Worm (Caenorhabditis elegans) whole organism, L4 larva: ENCODE results near the gene B0391.14.

Experiments
- D1046.2 ChIP-seq: fragments of 200-800 bp; sonication (Bioruptor generic); IDR thresholded peaks from 2 replicates; pipeline ENCODE4 v1.3.6; 2022; ENCODE audit warnings: missing genetic modification characterization, missing compliant biosample characterization
- F44E2.7 ChIP-seq: fragments of 200-800 bp; sonication (Bioruptor generic); IDR thresholded peaks from 2 replicates; pipeline ENCODE4 v2.1.2; 2022; ENCODE audit warnings: missing genetic modification characterization, missing compliant biosample characterization
- R02D3.7 ChIP-seq: fragments of 150-350 bp; sonication (generic microtip); optimal IDR thresholded peaks from 3 replicates; lab custom pipeline; 2014; ENCODE audit warnings: missing biosample characterization, missing genetic modification characterization
- T20F7.1 ChIP-seq: fragments of 200-800 bp; sonication (Bioruptor generic); optimal IDR thresholded peaks from 2 replicates; lab custom pipeline; 2018; ENCODE audit warnings: mild to moderate bottlenecking, missing genetic modification characterization, missing compliant biosample characterization
- T26A8.4 ChIP-seq: fragments of 200-800 bp; sonication (Bioruptor generic); IDR thresholded peaks from 2 replicates; pipeline ENCODE4 v1.3.6; 2022; ENCODE audit warnings: missing genetic modification characterization, missing compliant biosample characterization
- Y75B8A.6 ChIP-seq: fragments of 200-800 bp; sonication (Bioruptor generic); IDR thresholded peaks from 2 replicates; pipeline ENCODE4 v1.3.6; 2022; ENCODE audit warnings: missing genetic modification reagents, missing genetic modification characterization, missing compliant biosample characterization
- ZK546.5 ChIP-seq, 2 experiments: sonication (generic microtip); optimal IDR thresholded peaks; 2 replicates each; lab custom pipeline; 2017; ENCODE audit warnings: missing biosample characterization in 2 of 2, missing genetic modification characterization in 2 of 2
- attf-4 ChIP-seq: sonication (generic microtip); optimal IDR thresholded peaks from 3 replicates; lab custom pipeline; 2017; ENCODE audit warnings: missing biosample characterization, missing genetic modification characterization
- ceh-28 ChIP-seq: fragments of 150-350 bp; optimal IDR thresholded peaks from 2 replicates; lab custom pipeline; 2014; ENCODE audit warnings: missing biosample characterization, missing genetic modification reagents, missing genetic modification characterization
- ces-1 ChIP-seq: fragments of 150-350 bp; sonication (generic microtip); optimal IDR thresholded peaks from 4 replicates; lab custom pipeline; 2014; ENCODE audit warnings: missing biosample characterization, missing genetic modification reagents, missing genetic modification characterization
- ctbp-1 ChIP-seq: fragments of 200-800 bp; sonication (Bioruptor generic); IDR thresholded peaks from 2 replicates; pipeline ENCODE4 v1.3.6; 2022; ENCODE audit warnings: missing genetic modification reagents, missing genetic modification characterization, missing compliant biosample characterization
- daf-19 ChIP-seq: fragments of 200-800 bp; sonication (Bioruptor generic); conservative IDR thresholded peaks from 2 replicates; pipeline ENCODE4 v1.3.6; 2022; ENCODE audit warnings: missing genetic modification characterization, missing compliant biosample characterization
- daf-8 ChIP-seq: fragments of 200-800 bp; sonication (Bioruptor generic); IDR thresholded peaks from 2 replicates; pipeline ENCODE4 v1.3.6; 2022; ENCODE audit warnings: missing genetic modification characterization, missing compliant biosample characterization
- dmd-6 ChIP-seq: fragments of 200-800 bp; sonication (Bioruptor generic); IDR thresholded peaks from 2 replicates; pipeline ENCODE4 v1.3.6; 2022; ENCODE audit warnings: missing genetic modification reagents, missing genetic modification characterization, missing compliant biosample characterization
- dmd-8 ChIP-seq: fragments of 200-800 bp; sonication (Bioruptor generic); IDR thresholded peaks from 2 replicates; pipeline ENCODE4 v1.3.6; 2022; ENCODE audit warnings: missing genetic modification characterization, missing compliant biosample characterization
- dmd-9 ChIP-seq: fragments of 200-800 bp; sonication (Bioruptor generic); IDR thresholded peaks from 2 replicates; pipeline ENCODE4 v1.3.6; 2022; ENCODE audit warnings: missing genetic modification reagents, missing genetic modification characterization, missing compliant biosample characterization
- duxl-1 ChIP-seq: sonication (generic microtip); optimal IDR thresholded peaks from 2 replicates; lab custom pipeline; 2016; ENCODE audit warnings: mild to moderate bottlenecking, missing genetic modification characterization, moderate library complexity, missing compliant biosample characterization; ENCODE audit not compliant: poor library complexity
- dve-1 ChIP-seq: sonication (generic microtip); optimal IDR thresholded peaks from 2 replicates; lab custom pipeline; 2017; ENCODE audit warnings: antibody characterized with exemption, mild to moderate bottlenecking, missing genetic modification characterization, missing compliant biosample characterization; ENCODE audit not compliant: insufficient read depth
- egl-43 ChIP-seq: fragments of 200-800 bp; sonication (Bioruptor generic); IDR thresholded peaks from 2 replicates; pipeline ENCODE4 v1.3.6; 2022; ENCODE audit warnings: missing genetic modification reagents, missing genetic modification characterization, missing compliant biosample characterization
- hif-1 ChIP-seq, 2 experiments: sonication (generic microtip); optimal IDR thresholded peaks; 2 replicates each; lab custom pipeline; 2016 to 2017; ENCODE audit warnings: missing compliant biosample characterization in 2 of 2, missing genetic modification characterization in 2 of 2, missing genetic modification reagents in 2 of 2, missing genotype in 2 of 2, mild to moderate bottlenecking in 1 of 2
- hlh-11 ChIP-seq: fragments of 200-800 bp; sonication (Bioruptor generic); optimal IDR thresholded peaks from 2 replicates; lab custom pipeline; 2018; ENCODE audit warnings: mild to moderate bottlenecking, missing genetic modification characterization, missing compliant biosample characterization
- hlh-30 ChIP-seq: sonication (generic microtip); optimal IDR thresholded peaks from 2 replicates; lab custom pipeline; 2017; ENCODE audit warnings: antibody characterized with exemption, mild to moderate bottlenecking, missing genetic modification characterization, missing compliant biosample characterization; ENCODE audit not compliant: insufficient read depth
- hmg-1.1 ChIP-seq: fragments of 200-800 bp; sonication (Bioruptor generic); IDR thresholded peaks from 2 replicates; pipeline ENCODE4 v1.3.6; 2022; ENCODE audit warnings: missing genetic modification reagents, missing genetic modification characterization, missing compliant biosample characterization
- lin-15B ChIP-seq: fragments of 150-350 bp; sonication (generic microtip); optimal IDR thresholded peaks from 3 replicates; lab custom pipeline; 2014; ENCODE audit warnings: missing biosample characterization, missing genetic modification characterization
- lin-29 ChIP-seq: fragments of 200-800 bp; sonication (Bioruptor generic); IDR thresholded peaks from 2 replicates; pipeline ENCODE4 v1.3.6; 2022; ENCODE audit warnings: missing genetic modification reagents, missing genetic modification characterization, missing compliant biosample characterization
- lin-39 ChIP-seq: fragments of 150-350 bp; optimal IDR thresholded peaks from 2 replicates; lab custom pipeline; 2014; ENCODE audit warnings: missing biosample characterization, missing genetic modification reagents, missing genetic modification characterization
- madf-9 ChIP-seq: fragments of 200-800 bp; sonication (Bioruptor generic); conservative IDR thresholded peaks from 2 replicates; pipeline ENCODE4 v1.3.6; 2022; ENCODE audit warnings: missing genetic modification reagents, missing genetic modification characterization, missing compliant biosample characterization
- mdl-1 ChIP-seq, 2 experiments: fragments of 150-350 bp in 1 of 2; sonication (generic microtip) in 1 of 2; optimal IDR thresholded peaks; 2 replicates each; lab custom pipeline; 2014 to 2017; ENCODE audit warnings: missing biosample characterization in 2 of 2, missing genetic modification characterization in 2 of 2
- mdt-29 ChIP-seq: fragments of 200-800 bp; sonication (Bioruptor generic); IDR thresholded peaks from 2 replicates; pipeline ENCODE4 v1.3.6; 2022; ENCODE audit warnings: missing genetic modification reagents, missing genetic modification characterization, missing compliant biosample characterization
- mes-2 ChIP-seq: sonication (generic microtip); optimal IDR thresholded peaks from 2 replicates; lab custom pipeline; 2016; ENCODE audit warnings: missing genotype, mild to moderate bottlenecking, missing genetic modification characterization, missing compliant biosample characterization; ENCODE audit not compliant: poor library complexity, severe bottlenecking
- mxl-3 ChIP-seq: fragments of 200-800 bp; sonication (Bioruptor generic); optimal IDR thresholded peaks from 2 replicates; lab custom pipeline; 2018; ENCODE audit warnings: mild to moderate bottlenecking, missing genetic modification characterization, missing compliant biosample characterization
- nhr-237 ChIP-seq: sonication (generic microtip); optimal IDR thresholded peaks from 2 replicates; lab custom pipeline; 2017; ENCODE audit warnings: missing biosample characterization, missing genetic modification characterization
- nhr-28 ChIP-seq: fragments of 150-350 bp; optimal IDR thresholded peaks from 2 replicates; lab custom pipeline; 2014; ENCODE audit warnings: missing biosample characterization, missing genetic modification characterization
- nhr-42 ChIP-seq: fragments of 200-800 bp; sonication (Bioruptor generic); IDR thresholded peaks from 2 replicates; pipeline ENCODE4 v1.3.6; 2022; ENCODE audit warnings: missing genetic modification characterization, missing compliant biosample characterization
- nhr-48 ChIP-seq: sonication (generic microtip); optimal IDR thresholded peaks from 2 replicates; lab custom pipeline; 2016; ENCODE audit warnings: mild to moderate bottlenecking, missing genetic modification characterization, missing compliant biosample characterization
- pha-4 ChIP-seq, 2 experiments: fragments of 150-350 bp in 1 of 2; fragments of 200-800 bp in 1 of 2; sonication (Bioruptor generic) in 1 of 2; IDR thresholded peaks in 1 of 2; optimal IDR thresholded peaks in 1 of 2; 2 replicates each; pipeline versions ENCODE4 v1.3.6 to Lab custom; 2014 to 2022; ENCODE audit warnings: missing genetic modification characterization in 2 of 2, missing genetic modification reagents in 2 of 2, missing biosample characterization in 1 of 2, missing compliant biosample characterization in 1 of 2
- php-3 ChIP-seq: fragments of 200-800 bp; sonication (Bioruptor generic); IDR thresholded peaks from 2 replicates; pipeline ENCODE4 v1.3.6; 2022; ENCODE audit warnings: missing genetic modification reagents, missing genetic modification characterization, missing compliant biosample characterization
- rbr-2 ChIP-seq: sonication (generic microtip); optimal IDR thresholded peaks from 2 replicates; lab custom pipeline; 2016; ENCODE audit warnings: missing genotype, missing genetic modification characterization, missing compliant biosample characterization
- sdz-12 ChIP-seq: fragments of 200-800 bp; sonication (Bioruptor generic); optimal IDR thresholded peaks from 2 replicates; lab custom pipeline; 2018; ENCODE audit warnings: mild to moderate bottlenecking, missing genetic modification characterization, missing compliant biosample characterization
- set-16 ChIP-seq: fragments of 200-800 bp; sonication (Bioruptor generic); IDR thresholded peaks from 2 replicates; pipeline ENCODE4 v1.3.6; 2022; ENCODE audit warnings: missing genetic modification reagents, missing genetic modification characterization, missing compliant biosample characterization
- snpc-1.2 ChIP-seq: fragments of 200-800 bp; sonication (Bioruptor generic); IDR thresholded peaks from 2 replicates; pipeline ENCODE4 v1.3.6; 2022; ENCODE audit warnings: missing genetic modification reagents, missing genetic modification characterization, missing compliant biosample characterization
- tag-97 ChIP-seq: fragments of 200-800 bp; sonication (Bioruptor generic); IDR thresholded peaks from 2 replicates; pipeline ENCODE4 v1.3.6; 2022; ENCODE audit warnings: missing genetic modification characterization, missing compliant biosample characterization
- unc-130 ChIP-seq: sonication (generic microtip); optimal IDR thresholded peaks from 2 replicates; lab custom pipeline; 2016; ENCODE audit warnings: missing genetic modification reagents, missing genetic modification characterization, missing compliant biosample characterization
- unc-62 ChIP-seq, 3 experiments: fragments of 150-350 bp in 1 of 3; sonication (generic microtip); optimal IDR thresholded peaks in 2 of 3; peaks in 1 of 3; 1 replicate in 1 of 3; 2 replicates in 2 of 3; lab custom pipeline; 2014 to 2017; ENCODE audit warnings: missing biosample characterization in 3 of 3, missing genetic modification characterization in 3 of 3, missing genetic modification reagents in 3 of 3, missing genotype in 1 of 3
- zag-1 ChIP-seq: fragments of 150-350 bp; optimal IDR thresholded peaks from 2 replicates; lab custom pipeline; 2014; ENCODE audit warnings: missing biosample characterization, missing genetic modification characterization
- zip-11 ChIP-seq: fragments of 200-800 bp; sonication (Bioruptor generic); IDR thresholded peaks from 2 replicates; pipeline ENCODE4 v1.3.6; 2022; ENCODE audit warnings: missing genetic modification characterization, missing compliant biosample characterization
- zip-2 ChIP-seq: fragments of 150-350 bp; optimal IDR thresholded peaks from 2 replicates; lab custom pipeline; 2014; ENCODE audit warnings: missing biosample characterization, missing genetic modification characterization

The B0391.14 gene

DNA sequence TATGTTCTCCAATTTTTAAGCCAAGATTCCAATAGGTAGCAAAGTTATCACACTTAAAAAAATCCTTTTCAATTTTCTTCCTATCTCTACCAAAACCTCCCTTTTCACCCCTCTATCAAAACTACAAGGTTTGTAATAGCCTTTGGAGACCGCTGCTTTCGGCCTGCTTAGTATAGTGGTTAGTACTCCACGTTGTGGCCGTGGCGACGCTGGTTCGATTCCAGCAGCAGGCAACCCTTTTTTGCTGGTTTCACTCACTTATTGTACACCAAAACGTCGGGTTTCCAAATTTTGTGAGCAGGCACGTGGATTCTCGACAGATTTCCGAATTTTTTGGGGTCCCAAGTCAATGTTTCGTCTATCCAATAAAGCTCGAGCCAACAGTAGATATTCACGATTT lies 45.8 kb downstream of the B0391.14 start (continued):
- TF ChIP-seq attf-4 (tag; lab: Kevin White, UChicago) (no peak), daf-19 (GFP tag; lab: Robert Waterston, UW) (no peak), egl-43 (peak; percentile 87), nhr-237 (tag; lab: Kevin White, UChicago) (no peak), T20F7.1 (GFP tag; lab: Kevin White, UChicago) (no peak), duxl-1 (tag; lab: Kevin White, UChicago) (no peak), nhr-28 (tag; lab: Kevin White, UChicago) (peak; percentile 33), ctbp-1 (GFP tag; lab: Robert Waterston, UW) (peak; percentile 35; the same call in 1 of the 2 replicates), hif-1 (tag; optimal IDR thresholded peaks at IDR 0.05; lab: Kevin White, UChicago) (no peak), pha-4 (GFP tag; IDR thresholded peaks at IDR 0.05; lab: Robert Waterston, UW) (peak; percentile 39; the same call in 1 of the 2 replicates), pha-4 (tag; optimal IDR thresholded peaks at IDR 0.05; lab: Kevin White, UChicago) (no peak), hlh-11 (peak; percentile 11), snpc-1.2 (GFP tag; lab: Robert Waterston, UW) (peak; percentile 72; the same call in 1 of the 2 replicates), nhr-48 (no peak), madf-9 (no peak), unc-62 (GFP tag; optimal IDR thresholded peaks at IDR 0.05 in 1 of 2; lab: Kevin White, UChicago) (peak in 1 of 2 experiments; percentile 96), unc-62 (tag; optimal IDR thresholded peaks at IDR 0.05; lab: Kevin White, UChicago) (no peak), sdz-12 (GFP tag; lab: Kevin White, UChicago) (no peak), ces-1 (GFP tag; lab: Kevin White, UChicago) (no peak)
- TF ChIP-seq, all 104 proteins: peak for 31

DNA sequence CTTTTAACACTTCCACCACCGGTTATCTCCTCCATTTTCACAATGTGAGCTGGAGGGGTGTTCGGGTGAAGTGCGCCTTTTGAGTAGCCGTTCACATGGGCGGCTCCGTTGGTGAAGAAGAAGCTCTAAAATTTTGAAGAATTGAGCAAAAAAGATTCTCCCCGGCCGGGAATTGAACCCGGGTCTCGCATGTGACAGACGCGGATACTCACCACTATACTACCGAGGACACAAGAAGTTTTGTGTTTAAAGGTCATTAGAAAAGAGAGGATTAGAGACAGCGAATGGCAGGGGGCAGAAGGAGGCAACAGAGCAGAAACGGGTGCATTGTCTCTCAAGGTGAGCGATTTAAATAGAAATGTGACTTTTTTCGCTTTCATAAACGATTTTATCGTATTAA lies 48.0 kb downstream of the B0391.14 start:
- TF ChIP-seq rbr-2 (tag; lab: Kevin White, UChicago) = peak; percentile 45
- peak; percentile 50 for TF ChIP-seq mxl-3 (GFP tag; lab: Kevin White, UChicago)
- 0 out of 2 replicates have a peak, but pooled peaks have one; percentile 33 for TF ChIP-seq set-16 (GFP tag; lab: Robert Waterston, UW)
- no peak for TF ChIP-seq zip-2 (tag; lab: Kevin White, UChicago)
- peak; percentile 90 for TF ChIP-seq hlh-30 (tag; lab: Kevin White, UChicago)
- TF ChIP-seq lin-39 (tag; lab: Kevin White, UChicago) = no peak
- TF ChIP-seq mdt-29 = peak; percentile 76
- peak; percentile 60; the same call in 1 of the 2 replicates for TF ChIP-seq lin-29 (GFP tag; lab: Robert Waterston, UW)
- TF ChIP-seq dmd-8 (GFP tag; lab: Robert Waterston, UW) = peak; percentile 91
- TF ChIP-seq hmg-1.1 = peak; percentile 79
- peak; percentile 40; the same call in 1 of the 2 replicates for TF ChIP-seq dmd-6 (GFP tag; lab: Robert Waterston, UW)
- no peak for TF ChIP-seq zag-1 (tag; lab: Kevin White, UChicago)
- TF ChIP-seq nhr-237 (tag; lab: Kevin White, UChicago) = no peak
- TF ChIP-seq ZK546.5 (tag; optimal IDR thresholded peaks at IDR 0.05; lab: Kevin White, UChicago) = no peak
- TF ChIP-seq D1046.2 (GFP tag; lab: Robert Waterston, UW) = peak; percentile 84
- TF ChIP-seq nhr-42 (GFP tag; lab: Robert Waterston, UW) = peak; percentile 56; the same call in 1 of the 2 replicates
- peak; percentile 90 for TF ChIP-seq pha-4 (GFP tag; IDR thresholded peaks at IDR 0.05; lab: Robert Waterston, UW)
- TF ChIP-seq pha-4 (tag; optimal IDR thresholded peaks at IDR 0.05; lab: Kevin White, UChicago) = no peak
- TF ChIP-seq F44E2.7 (GFP tag; lab: Robert Waterston, UW) = 0 out of 2 replicates have a peak, but pooled peaks have one; percentile 54
- TF ChIP-seq T26A8.4 (GFP tag; lab: Robert Waterston, UW) = peak; percentile 60; the same call in 1 of the 2 replicates
- TF ChIP-seq ceh-28 (tag; lab: Kevin White, UChicago) = no peak
- TF ChIP-seq php-3 (GFP tag; lab: Robert Waterston, UW) = peak; percentile 60
- 0 out of 2 replicates have a peak, but pooled peaks have one; percentile 32 for TF ChIP-seq dmd-9 (GFP tag; lab: Robert Waterston, UW)
- TF ChIP-seq lin-15B (tag; lab: Kevin White, UChicago) = no peak
- TF ChIP-seq R02D3.7 (tag; lab: Kevin White, UChicago) = no peak
- TF ChIP-seq ctbp-1 (GFP tag; lab: Robert Waterston, UW) = 0 out of 2 replicates have a peak, but pooled peaks have one; percentile 26
- TF ChIP-seq daf-8 (GFP tag; lab: Robert Waterston, UW) = 0 out of 2 replicates have a peak, but pooled peaks have one; percentile 40
- 0 out of 2 replicates have a peak, but pooled peaks have one; percentile 60 for TF ChIP-seq Y75B8A.6 (GFP tag; lab: Robert Waterston, UW)
- TF ChIP-seq zip-11 (GFP tag; lab: Robert Waterston, UW) = peak; percentile 41; the same call in 1 of the 2 replicates
- no peak for TF ChIP-seq dve-1 (tag; lab: Kevin White, UChicago)
- peak in 1 of 2 experiments; percentile 55 for TF ChIP-seq mdl-1 (tag; optimal IDR thresholded peaks at IDR 0.05; lab: Kevin White, UChicago)
- TF ChIP-seq unc-130 (GFP tag; lab: Kevin White, UChicago) = peak; percentile 52
- peak; percentile 52 for TF ChIP-seq mes-2 (tag; lab: Kevin White, UChicago)
- TF ChIP-seq tag-97 = no peak
